Fruit fly (Drosophila melanogaster) whole organism, embryonic: ENCODE results near the gene Cbl.

Experiments
- Bgb ChIP-seq: fragments of 200-800 bp; sonication (Bioruptor generic); IDR thresholded peaks from 2 replicates; pipeline ENCODE4 v1.3.6; 2022; ENCODE audit warnings: missing biosample characterization, missing genetic modification characterization; ENCODE audit not compliant: partially characterized antibody
- Blimp-1 ChIP-seq: fragments of 200-800 bp; sonication (Bioruptor generic); optimal IDR thresholded peaks from 3 replicates; lab custom pipeline; 2018; ENCODE audit warnings: missing biosample characterization, missing genetic modification characterization, mild to moderate bottlenecking, moderate library complexity, missing genetic modification reagents
- CG10267 ChIP-seq: fragments of 200-800 bp; sonication (Bioruptor generic); optimal IDR thresholded peaks from 2 replicates; lab custom pipeline; 2018; ENCODE audit warnings: missing biosample characterization, mild to moderate bottlenecking, missing genetic modification characterization, moderate library complexity
- CG11695 ChIP-seq: fragments of 200-800 bp; sonication (Bioruptor generic); IDR thresholded peaks from 3 replicates; pipeline ENCODE4 v1.3.6; 2022; ENCODE audit warnings: missing biosample characterization, missing genetic modification characterization
- CG17328 ChIP-seq: fragments of 200-800 bp; sonication (Bioruptor generic); IDR thresholded peaks from 2 replicates; pipeline ENCODE4 v1.3.6; 2022; ENCODE audit warnings: missing biosample characterization, missing genetic modification characterization
- CG2116 ChIP-seq: fragments of 200-800 bp; sonication (Bioruptor generic); optimal IDR thresholded peaks from 3 replicates; lab custom pipeline; 2018; ENCODE audit warnings: missing biosample characterization, mild to moderate bottlenecking, missing genetic modification characterization
- CG30403 ChIP-seq: fragments of 200-800 bp; sonication (Bioruptor generic); optimal IDR thresholded peaks from 3 replicates; lab custom pipeline; 2016; ENCODE audit warnings: missing biosample characterization, missing genetic modification characterization
- CG3995 ChIP-seq: fragments of 200-800 bp; sonication (Bioruptor generic); optimal IDR thresholded peaks from 3 replicates; lab custom pipeline; 2016; ENCODE audit warnings: missing biosample characterization, missing genetic modification characterization
- CG42726 ChIP-seq: fragments of 200-800 bp; sonication (Bioruptor generic); IDR thresholded peaks from 2 replicates; pipeline ENCODE4 v1.3.6; 2022; ENCODE audit warnings: missing biosample characterization, missing genetic modification characterization; ENCODE audit not compliant: partially characterized antibody
- CG4282 ChIP-seq: fragments of 200-800 bp; sonication (Bioruptor generic); optimal IDR thresholded peaks from 2 replicates; lab custom pipeline; 2016; ENCODE audit warnings: missing biosample characterization, missing genetic modification characterization
- CG43689 ChIP-seq: fragments of 200-800 bp; sonication (Bioruptor generic); IDR thresholded peaks from 2 replicates; pipeline ENCODE4 v1.3.6; 2022; ENCODE audit warnings: missing biosample characterization, missing genetic modification characterization
- CG4730 ChIP-seq: fragments of 200-800 bp; sonication (Bioruptor generic); IDR thresholded peaks from 2 replicates; pipeline ENCODE4 v1.3.6; 2022; ENCODE audit warnings: missing biosample characterization, missing genetic modification characterization
- CG5245 ChIP-seq: fragments of 200-800 bp; sonication (Bioruptor generic); optimal IDR thresholded peaks from 3 replicates; lab custom pipeline; 2016; ENCODE audit warnings: missing biosample characterization, missing genetic modification characterization
- CG6689 ChIP-seq: fragments of 200-800 bp; sonication (Bioruptor generic); IDR thresholded peaks from 2 replicates; pipeline ENCODE4 v1.3.6; 2022; ENCODE audit warnings: missing biosample characterization, missing genetic modification characterization
- CG6765 ChIP-seq: fragments of 200-800 bp; sonication (Bioruptor generic); optimal IDR thresholded peaks from 3 replicates; lab custom pipeline; 2017; ENCODE audit warnings: missing biosample characterization, mild to moderate bottlenecking, missing genetic modification characterization
- CG7987 ChIP-seq: fragments of 200-800 bp; sonication (Bioruptor generic); optimal IDR thresholded peaks from 2 replicates; lab custom pipeline; 2018; ENCODE audit warnings: missing biosample characterization, mild to moderate bottlenecking, missing genetic modification characterization, moderate library complexity
- CG8281 ChIP-seq: fragments of 200-800 bp; sonication (Bioruptor generic); optimal IDR thresholded peaks from 2 replicates; lab custom pipeline; 2018; ENCODE audit warnings: missing biosample characterization, mild to moderate bottlenecking, missing genetic modification characterization, moderate library complexity
- CG8359 ChIP-seq: fragments of 200-800 bp; sonication (Bioruptor generic); optimal IDR thresholded peaks from 2 replicates; lab custom pipeline; 2017; ENCODE audit warnings: missing biosample characterization, mild to moderate bottlenecking, missing genetic modification characterization, borderline replicate concordance
- CG8924 ChIP-seq: fragments of 200-800 bp; optimal IDR thresholded peaks from 3 replicates; lab custom pipeline; 2019; ENCODE audit warnings: missing biosample characterization, mild to moderate bottlenecking, missing genetic modification characterization, moderate library complexity
- CG9876 ChIP-seq: fragments of 200-800 bp; sonication (Bioruptor generic); optimal IDR thresholded peaks from 2 replicates; lab custom pipeline; 2016; ENCODE audit warnings: missing biosample characterization, missing genetic modification characterization
- CG9932 ChIP-seq: fragments of 200-800 bp; sonication (Bioruptor generic); IDR thresholded peaks from 2 replicates; pipeline ENCODE4 v1.3.6; 2022; ENCODE audit warnings: missing biosample characterization, missing genetic modification characterization
- CHES-1-like ChIP-seq: fragments of 200-800 bp; sonication (Bioruptor generic); optimal IDR thresholded peaks from 2 replicates; lab custom pipeline; 2016; ENCODE audit warnings: missing biosample characterization, missing genetic modification characterization
- CkIIα-i1 ChIP-seq: fragments of 200-800 bp; sonication (Bioruptor generic); IDR thresholded peaks from 2 replicates; pipeline ENCODE4 v1.3.6; 2022; ENCODE audit warnings: missing biosample characterization, missing genetic modification characterization
- CrebB ChIP-seq: fragments of 200-800 bp; sonication (Bioruptor generic); optimal IDR thresholded peaks from 3 replicates; lab custom pipeline; 2018; ENCODE audit warnings: missing biosample characterization, mild to moderate bottlenecking, missing genetic modification characterization
- Dip2 ChIP-seq: fragments of 200-800 bp; sonication (Bioruptor generic); IDR thresholded peaks from 2 replicates; pipeline ENCODE4 v1.3.6; 2022; ENCODE audit warnings: missing biosample characterization, missing genetic modification characterization
- Dp ChIP-seq: fragments of 200-800 bp; sonication (Bioruptor generic); optimal IDR thresholded peaks from 2 replicates; lab custom pipeline; 2018; ENCODE audit warnings: missing biosample characterization, mild to moderate bottlenecking, missing genetic modification characterization, moderate library complexity
- H2.0 ChIP-seq: fragments of 200-800 bp; sonication (Bioruptor generic); IDR thresholded peaks from 2 replicates; pipeline ENCODE4 v1.3.6; 2022; ENCODE audit warnings: missing biosample characterization, missing genetic modification characterization
- NC2β ChIP-seq: fragments of 200-800 bp; sonication (Bioruptor generic); optimal IDR thresholded peaks from 2 replicates; lab custom pipeline; 2016; ENCODE audit warnings: missing biosample characterization, missing genetic modification characterization
- Oli ChIP-seq: fragments of 200-800 bp; sonication (Bioruptor generic); optimal IDR thresholded peaks from 2 replicates; lab custom pipeline; 2018; ENCODE audit warnings: missing biosample characterization, mild to moderate bottlenecking, missing genetic modification characterization, moderate library complexity
- Side ChIP-seq: fragments of 200-800 bp; sonication (Bioruptor generic); optimal IDR thresholded peaks from 2 replicates; lab custom pipeline; 2016; ENCODE audit warnings: missing biosample characterization, missing genetic modification characterization
- Sox102F ChIP-seq: fragments of 200-800 bp; sonication (Bioruptor generic); optimal IDR thresholded peaks from 2 replicates; lab custom pipeline; 2018; ENCODE audit warnings: missing biosample characterization, mild to moderate bottlenecking, missing genetic modification characterization, moderate library complexity
- Vsx1 ChIP-seq: fragments of 200-800 bp; sonication (Bioruptor generic); optimal IDR thresholded peaks from 2 replicates; lab custom pipeline; 2017; ENCODE audit warnings: missing biosample characterization, mild to moderate bottlenecking, missing genetic modification characterization, missing genetic modification reagents
- Xrp1 ChIP-seq: fragments of 200-800 bp; sonication (Bioruptor generic); IDR thresholded peaks from 2 replicates; pipeline ENCODE4 v1.3.6; 2022; ENCODE audit warnings: missing biosample characterization, missing genetic modification characterization
- abd-A ChIP-seq: fragments of 200-800 bp; sonication (Bioruptor generic); optimal IDR thresholded peaks from 3 replicates; lab custom pipeline; 2019; ENCODE audit warnings: missing biosample characterization, mild to moderate bottlenecking, missing genetic modification characterization, moderate library complexity
- ap ChIP-seq: fragments of 200-800 bp; sonication (Bioruptor generic); IDR thresholded peaks from 2 replicates; pipeline ENCODE4 v1.3.6; 2022; ENCODE audit warnings: missing biosample characterization, missing genetic modification characterization
- cad ChIP-seq: fragments of >200 bp; optimal IDR thresholded peaks from 2 replicates; lab custom pipeline; 2017; ENCODE audit warnings: missing biosample characterization, missing genetic modification characterization
- chn ChIP-seq: fragments of 200-800 bp; sonication (Bioruptor generic); optimal IDR thresholded peaks from 2 replicates; lab custom pipeline; 2016; ENCODE audit warnings: missing biosample characterization, missing genetic modification characterization
- ewg ChIP-seq: fragments of 200-800 bp; sonication (Bioruptor generic); optimal IDR thresholded peaks from 3 replicates; lab custom pipeline; 2017; ENCODE audit warnings: mild to moderate bottlenecking, missing biosample characterization, missing genetic modification reagents, missing genetic modification characterization
- insv ChIP-seq, 2 experiments: fragments of 200-800 bp; sonication (Bioruptor generic); optimal IDR thresholded peaks; 3 replicates each; lab custom pipeline; 2016 to 2018; ENCODE audit warnings: missing biosample characterization in 2 of 2, missing genetic modification characterization in 2 of 2
- jigr1 ChIP-seq: fragments of 200-800 bp; sonication (Bioruptor generic); IDR thresholded peaks from 3 replicates; pipeline ENCODE4 v1.3.6; 2022; ENCODE audit warnings: missing biosample characterization, missing genetic modification characterization
- luna ChIP-seq: fragments of 200-800 bp; sonication (Bioruptor generic); optimal IDR thresholded peaks from 2 replicates; lab custom pipeline; 2016; ENCODE audit warnings: missing biosample characterization, missing genetic modification characterization
- oc ChIP-seq: fragments of 200-800 bp; sonication (Bioruptor generic); optimal IDR thresholded peaks from 2 replicates; lab custom pipeline; 2018; ENCODE audit warnings: missing biosample characterization, mild to moderate bottlenecking, missing genetic modification characterization, moderate library complexity
- salm ChIP-seq: fragments of 200-800 bp; sonication (Bioruptor generic); optimal IDR thresholded peaks from 2 replicates; lab custom pipeline; 2018; ENCODE audit warnings: missing biosample characterization, mild to moderate bottlenecking, missing genetic modification characterization
- sna ChIP-seq: fragments of 200-800 bp; sonication (Bioruptor generic); IDR thresholded peaks from 2 replicates; pipeline ENCODE4 v1.3.6; 2022; ENCODE audit warnings: missing biosample characterization, missing genetic modification characterization; ENCODE audit not compliant: partially characterized antibody
- stc ChIP-seq: fragments of 200-800 bp; sonication (Bioruptor generic); IDR thresholded peaks from 2 replicates; pipeline ENCODE4 v1.3.6; 2022; ENCODE audit warnings: missing biosample characterization, missing genetic modification characterization
- toy ChIP-seq: fragments of 200-800 bp; sonication (Bioruptor generic); IDR thresholded peaks from 2 replicates; pipeline ENCODE4 v1.3.6; 2022; ENCODE audit warnings: missing biosample characterization, missing genetic modification characterization
- trh ChIP-seq: fragments of 200-800 bp; sonication (Bioruptor generic); optimal IDR thresholded peaks from 2 replicates; lab custom pipeline; 2016; ENCODE audit warnings: missing biosample characterization, missing genetic modification characterization
- vvl ChIP-seq: fragments of 200-800 bp; sonication (Bioruptor generic); IDR thresholded peaks from 2 replicates; pipeline ENCODE4 v1.3.6; 2022; ENCODE audit warnings: missing biosample characterization, missing genetic modification characterization

The Cbl gene

dm6 chr3L:8457866-8458766, 33.4 kb downstream of the Cbl start (continued):
- TF ChIP-seq CG9876 (GFP tag; lab: Kevin White, UChicago) (peak; percentile 92), stc (GFP tag; lab: Robert Waterston, UW) (peak; percentile 99), CG8281 (peak; percentile 86), CG4730 (GFP tag; lab: Robert Waterston, UW) (peak; percentile 96), ap (GFP tag; lab: Robert Waterston, UW) (peak; percentile 97), Oli (tag; lab: Kevin White, UChicago) (peak; percentile 99), CG11695 (GFP tag; lab: Robert Waterston, UW) (peak; percentile 98), Bgb (GFP tag; lab: Robert Waterston, UW) (peak; percentile 39; the same call in 1 of the 2 replicates), CG4282 (GFP tag; lab: Kevin White, UChicago) (peak; percentile 85), salm (peak; percentile 99), CG3995 (peak; percentile 68), CG10267 (tag; lab: Kevin White, UChicago) (peak; percentile 94), Dp (GFP tag; lab: Kevin White, UChicago) (peak; percentile 24), CG9932 (GFP tag; lab: Robert Waterston, UW) (peak; percentile 96), CHES-1-like (GFP tag; lab: Kevin White, UChicago) (peak; percentile 96), CG2116 (GFP tag; lab: Kevin White, UChicago) (peak; percentile 88), Dip2 (peak; percentile 60; the same call in 1 of the 2 replicates), insv (GFP tag; optimal IDR thresholded peaks at IDR 0.05; lab: Kevin White, UChicago) (peak; percentile 23 to 80), abd-A (tag; lab: Kevin White, UChicago) (peak; percentile 91), Side (GFP tag; lab: Kevin White, UChicago) (peak; percentile 96), chn (GFP tag; lab: Kevin White, UChicago) (peak; percentile 97), CG7987 (peak; percentile 92), ewg (GFP tag; lab: Kevin White, UChicago) (peak; percentile 97), H2.0 (GFP tag; lab: Robert Waterston, UW) (peak; percentile 98), CG17328 (GFP tag; lab: Robert Waterston, UW) (peak; percentile 99), NC2β (GFP tag; lab: Kevin White, UChicago) (peak; percentile 96), Blimp-1 (GFP tag; lab: Kevin White, UChicago) (peak; percentile 99), CG8359 (GFP tag; lab: Kevin White, UChicago) (peak; percentile 95), Xrp1 (GFP tag; lab: Robert Waterston, UW) (peak; percentile 99), CG30403 (GFP tag; lab: Kevin White, UChicago) (peak; percentile 99), oc (tag; lab: Kevin White, UChicago) (peak; percentile 99), CG6689 (GFP tag; lab: Robert Waterston, UW) (peak; percentile 98), Vsx1 (GFP tag; lab: Kevin White, UChicago) (peak; percentile 97), CG5245 (GFP tag; lab: Kevin White, UChicago) (peak; percentile 98), trh (GFP tag; lab: Kevin White, UChicago) (peak; percentile 98), CrebB (peak; percentile 98), toy (GFP tag; lab: Robert Waterston, UW) (peak; percentile 95), vvl (GFP tag; lab: Robert Waterston, UW) (peak; percentile 99), cad (GFP tag; lab: Kevin White, UChicago) (no peak), Sox102F (GFP tag; lab: Kevin White, UChicago) (peak; percentile 100), jigr1 (peak; percentile 96), CG42726 (GFP tag; lab: Robert Waterston, UW) (0 out of 2 replicates have a peak, but pooled peaks have one; percentile 6), CkIIα-i1 (GFP tag; lab: Robert Waterston, UW) (peak; percentile 91), luna (peak; percentile 89), CG43689 (GFP tag; lab: Robert Waterston, UW) (peak; percentile 95), CG6765 (GFP tag; lab: Kevin White, UChicago) (peak; percentile 96), CG8924 (peak; percentile 99), sna (GFP tag; lab: Robert Waterston, UW) (peak; percentile 42; the same call in 1 of the 2 replicates)
